Worm (Caenorhabditis elegans): Measurements from ENCODE around the gene zipt-9.

- no peak for TF ChIP-seq pes-1 (GFP tag; IDR thresholded peaks at IDR 0.05)
- no peak for TF ChIP-seq ama-1 (optimal IDR thresholded peaks at IDR 0.05)
- TF ChIP-seq ets-7 (tag; optimal IDR thresholded peaks at IDR 0.05), result no peak
- no peak for TF ChIP-seq tbx-37 (GFP tag; conservative IDR thresholded peaks at IDR 0.05)
- no peak for TF ChIP-seq sea-1 (GFP tag; conservative IDR thresholded peaks at IDR 0.05)
- TF ChIP-seq hmg-4 (GFP tag; optimal IDR thresholded peaks at IDR 0.05), result no peak
- TF ChIP-seq ceh-36 (tag; optimal IDR thresholded peaks at IDR 0.05), result no peak
- TF ChIP-seq flt-1 (GFP tag; IDR thresholded peaks at IDR 0.05), result no peak
Measured at ce11 chrV:13707295-13707694, 7.8 kb downstream of the zipt-9 start, which contains the start of gene hlh-34.
